Fruit fly (Drosophila melanogaster) whole organism, embryonic: ENCODE results near the gene CG6738.

ENCODE experiments used
- Awh ChIP-seq: fragments of 200-800 bp; sonication (Bioruptor generic); IDR thresholded peaks from 2 replicates; pipeline ENCODE4, ENCODE4 v1.3.6; 2022; ENCODE audit warnings: missing biosample characterization, missing genetic modification characterization
- Bteb2 ChIP-seq: fragments of 200-800 bp; sonication (Bioruptor generic); optimal IDR thresholded peaks from 2 replicates; lab custom pipeline; 2016; ENCODE audit warnings: missing biosample characterization, missing genetic modification characterization
- CG10543 ChIP-seq: fragments of 200-800 bp; sonication (Bioruptor generic); optimal IDR thresholded peaks from 3 replicates; lab custom pipeline; 2017; ENCODE audit warnings: missing biosample characterization, mild to moderate bottlenecking, missing genetic modification characterization, moderate library complexity
- CG10959 ChIP-seq: fragments of 200-800 bp; sonication (Bioruptor generic); IDR thresholded peaks from 2 replicates; pipeline ENCODE4 v1.3.6; 2022; ENCODE audit warnings: missing biosample characterization, missing genetic modification characterization
- CG13123 ChIP-seq: fragments of 200-800 bp; sonication (Bioruptor generic); optimal IDR thresholded peaks from 2 replicates; lab custom pipeline; 2016; ENCODE audit warnings: missing biosample characterization, missing genetic modification characterization
- CG14667 ChIP-seq: fragments of 200-800 bp; sonication (Bioruptor generic); IDR thresholded peaks from 2 replicates; pipeline ENCODE4 v1.3.6; 2022; ENCODE audit warnings: missing biosample characterization, missing genetic modification characterization
- CG14710 ChIP-seq: fragments of 200-800 bp; sonication (Bioruptor generic); optimal IDR thresholded peaks from 3 replicates; lab custom pipeline; 2019; ENCODE audit warnings: missing biosample characterization, mild to moderate bottlenecking, missing genetic modification characterization, moderate library complexity
- CG15696 ChIP-seq: fragments of 200-800 bp; sonication (Bioruptor generic); optimal IDR thresholded peaks from 2 replicates; lab custom pipeline; 2019; ENCODE audit warnings: missing biosample characterization, mild to moderate bottlenecking, missing genetic modification characterization, moderate library complexity
- CG17186 ChIP-seq: fragments of 200-800 bp; sonication (Bioruptor generic); optimal IDR thresholded peaks from 3 replicates; lab custom pipeline; 2017; ENCODE audit warnings: missing biosample characterization, missing genetic modification reagents, missing genetic modification characterization
- CG18011 ChIP-seq: fragments of 200-800 bp; sonication (Bioruptor generic); optimal IDR thresholded peaks from 2 replicates; lab custom pipeline; 2017; ENCODE audit warnings: missing biosample characterization, missing genetic modification characterization, mild to moderate bottlenecking, moderate library complexity, missing genotype
- CG5180 ChIP-seq: fragments of 200-800 bp; sonication (Bioruptor generic); optimal IDR thresholded peaks from 3 replicates; lab custom pipeline; 2017; ENCODE audit warnings: missing biosample characterization, missing genetic modification characterization, mild to moderate bottlenecking, moderate library complexity, missing genetic modification reagents
- CG9437 ChIP-seq: fragments of 200-800 bp; sonication (Bioruptor generic); optimal IDR thresholded peaks from 2 replicates; lab custom pipeline; 2018; ENCODE audit warnings: missing biosample characterization, mild to moderate bottlenecking, missing genetic modification characterization
- CG9727 ChIP-seq: fragments of 200-800 bp; sonication (Bioruptor generic); optimal IDR thresholded peaks from 3 replicates; lab custom pipeline; 2017; ENCODE audit warnings: missing biosample characterization, mild to moderate bottlenecking, missing genetic modification characterization
- CTCF ChIP-seq: fragments of 200-800 bp; sonication (Bioruptor generic); optimal IDR thresholded peaks from 2 replicates; lab custom pipeline; 2017; ENCODE audit warnings: missing biosample characterization, mild to moderate bottlenecking, missing genetic modification characterization, moderate library complexity
- Dip2 ChIP-seq: fragments of 200-800 bp; sonication (Bioruptor generic); IDR thresholded peaks from 2 replicates; pipeline ENCODE4 v1.3.6; 2022; ENCODE audit warnings: missing biosample characterization, missing genetic modification characterization
- Dp ChIP-seq: fragments of 200-800 bp; sonication (Bioruptor generic); optimal IDR thresholded peaks from 2 replicates; lab custom pipeline; 2018; ENCODE audit warnings: missing biosample characterization, mild to moderate bottlenecking, missing genetic modification characterization, moderate library complexity
- Fer1 ChIP-seq: fragments of 200-800 bp; sonication (Bioruptor generic); optimal IDR thresholded peaks from 2 replicates; lab custom pipeline; 2017; ENCODE audit warnings: missing biosample characterization, mild to moderate bottlenecking, missing genetic modification characterization
- HHEX ChIP-seq: fragments of 200-800 bp; sonication (Bioruptor generic); optimal IDR thresholded peaks from 3 replicates; lab custom pipeline; 2017; ENCODE audit warnings: missing biosample characterization, mild to moderate bottlenecking, missing genetic modification characterization, missing genetic modification reagents
- Lpt ChIP-seq: fragments of >200 bp; optimal IDR thresholded peaks from 2 replicates; lab custom pipeline; 2018; ENCODE audit warnings: missing biosample characterization, missing genetic modification characterization
- Med ChIP-seq: fragments of 200-800 bp; sonication (Bioruptor generic); peaks from one replicate; lab custom pipeline; 2016; ENCODE audit warnings: missing biosample characterization, missing genetic modification characterization, mild to moderate bottlenecking, inconsistent platforms, moderate library complexity
- Mes4 ChIP-seq: fragments of 200-800 bp; sonication (Bioruptor generic); optimal IDR thresholded peaks from 2 replicates; lab custom pipeline; 2016; ENCODE audit warnings: missing biosample characterization, missing genetic modification characterization
- Nf-YC ChIP-seq: fragments of 200-800 bp; optimal IDR thresholded peaks from 3 replicates; lab custom pipeline; 2019; ENCODE audit warnings: missing biosample characterization, mild to moderate bottlenecking, missing genetic modification characterization, moderate library complexity
- NfI ChIP-seq: fragments of 200-800 bp; sonication (Bioruptor generic); optimal IDR thresholded peaks from 3 replicates; lab custom pipeline; 2018; ENCODE audit warnings: missing biosample characterization, mild to moderate bottlenecking, missing genetic modification characterization, moderate library complexity
- Spps ChIP-seq: fragments of 200-800 bp; sonication (Bioruptor generic); optimal IDR thresholded peaks from 2 replicates; lab custom pipeline; 2018; ENCODE audit warnings: missing biosample characterization, mild to moderate bottlenecking, missing genetic modification characterization
- Sry-β ChIP-seq: fragments of 200-800 bp; sonication (Bioruptor generic); optimal IDR thresholded peaks from 2 replicates; lab custom pipeline; 2018; ENCODE audit warnings: missing biosample characterization, mild to moderate bottlenecking, missing genetic modification characterization, moderate library complexity
- abd-A ChIP-seq: fragments of 200-800 bp; sonication (Bioruptor generic); optimal IDR thresholded peaks from 3 replicates; lab custom pipeline; 2019; ENCODE audit warnings: missing biosample characterization, mild to moderate bottlenecking, missing genetic modification characterization, moderate library complexity
- ac ChIP-seq: fragments of 200-800 bp; sonication (Bioruptor generic); optimal IDR thresholded peaks from 3 replicates; lab custom pipeline; 2017; ENCODE audit warnings: missing biosample characterization, mild to moderate bottlenecking, missing genetic modification characterization
- amos ChIP-seq: fragments of 200-800 bp; sonication (Bioruptor generic); IDR thresholded peaks from 2 replicates; pipeline ENCODE4 v1.3.6; 2022; ENCODE audit warnings: missing biosample characterization, missing genetic modification characterization; ENCODE audit not compliant: partially characterized antibody
- ase ChIP-seq: fragments of 200-800 bp; sonication (Bioruptor generic); IDR thresholded peaks from 3 replicates; pipeline ENCODE4 v1.3.6; 2022; ENCODE audit warnings: missing biosample characterization, missing genetic modification characterization
- bbx ChIP-seq: fragments of 200-800 bp; sonication (Bioruptor generic); IDR thresholded peaks from 2 replicates; pipeline ENCODE4 v1.3.6; 2022; ENCODE audit warnings: missing biosample characterization, missing genetic modification characterization; ENCODE audit not compliant: partially characterized antibody
- bigmax ChIP-seq: fragments of 200-800 bp; sonication (Bioruptor generic); optimal IDR thresholded peaks from 2 replicates; lab custom pipeline; 2018; ENCODE audit warnings: missing biosample characterization, mild to moderate bottlenecking, missing genetic modification characterization
- cad ChIP-seq: fragments of >200 bp; optimal IDR thresholded peaks from 2 replicates; lab custom pipeline; 2017; ENCODE audit warnings: missing biosample characterization, missing genetic modification characterization
- ci ChIP-seq: fragments of 200-800 bp; sonication (Bioruptor generic); IDR thresholded peaks from 3 replicates; pipeline ENCODE4 v1.3.6; 2022; ENCODE audit warnings: missing biosample characterization, missing genetic modification characterization
- dimm ChIP-seq: fragments of 200-800 bp; sonication (Bioruptor generic); IDR thresholded peaks from 2 replicates; pipeline ENCODE4 v1.3.6; 2022; ENCODE audit warnings: missing biosample characterization, missing genetic modification characterization
- exex ChIP-seq: fragments of 200-800 bp; sonication (Bioruptor generic); optimal IDR thresholded peaks from 4 replicates; lab custom pipeline; 2018; ENCODE audit warnings: missing biosample characterization, mild to moderate bottlenecking, missing genetic modification characterization, moderate library complexity
- fd102C ChIP-seq: fragments of 200-800 bp; sonication (Bioruptor generic); optimal IDR thresholded peaks from 2 replicates; lab custom pipeline; 2018; ENCODE audit warnings: missing biosample characterization, mild to moderate bottlenecking, missing genetic modification characterization, moderate library complexity
- gfzf ChIP-seq: fragments of 200-800 bp; sonication (Bioruptor generic); optimal IDR thresholded peaks from 2 replicates; lab custom pipeline; 2016; ENCODE audit warnings: missing biosample characterization, mild to moderate bottlenecking, missing genetic modification characterization, moderate library complexity
- h ChIP-seq: fragments of >200 bp; optimal IDR thresholded peaks from 2 replicates; lab custom pipeline; 2017
- kni ChIP-seq: fragments of 200-800 bp; sonication (Bioruptor generic); optimal IDR thresholded peaks from 3 replicates; lab custom pipeline; 2017; ENCODE audit warnings: mild to moderate bottlenecking, missing biosample characterization, missing genetic modification reagents, missing genetic modification characterization
- mld ChIP-seq: fragments of 200-800 bp; sonication (Bioruptor generic); IDR thresholded peaks from 3 replicates; pipeline ENCODE4 v1.3.6; 2022; ENCODE audit warnings: missing biosample characterization, missing genetic modification characterization; ENCODE audit not compliant: partially characterized antibody
- onecut ChIP-seq: fragments of 200-800 bp; sonication (Bioruptor generic); IDR thresholded peaks from 2 replicates; pipeline ENCODE4 v1.3.6; 2022; ENCODE audit warnings: missing biosample characterization, missing genetic modification characterization
- p53 ChIP-seq: fragments of 200-800 bp; sonication (Bioruptor generic); optimal IDR thresholded peaks from 2 replicates; lab custom pipeline; 2016; ENCODE audit warnings: missing biosample characterization, missing genetic modification characterization
- pzg ChIP-seq: fragments of 200-800 bp; sonication (Bioruptor generic); optimal IDR thresholded peaks from 3 replicates; lab custom pipeline; 2018; ENCODE audit warnings: missing biosample characterization, mild to moderate bottlenecking, missing genetic modification characterization, moderate library complexity
- repo ChIP-seq: fragments of 200-800 bp; sonication (Bioruptor generic); optimal IDR thresholded peaks from 2 replicates; lab custom pipeline; 2016; ENCODE audit warnings: missing biosample characterization, missing genetic modification characterization
- rib ChIP-seq: fragments of 200-800 bp; sonication (Bioruptor generic); IDR thresholded peaks from 2 replicates; pipeline ENCODE4 v1.3.6; 2022; ENCODE audit warnings: missing biosample characterization, missing genetic modification characterization
- row ChIP-seq: fragments of 200-800 bp; sonication (Bioruptor generic); IDR thresholded peaks from 3 replicates; pipeline ENCODE4 v1.3.6; 2022; ENCODE audit warnings: missing biosample characterization, missing genetic modification characterization
- sens ChIP-seq: fragments of 200-800 bp; sonication (Bioruptor generic); peaks from one replicate; lab custom pipeline; 2016; ENCODE audit warnings: missing biosample characterization, missing genetic modification characterization
- tap ChIP-seq: fragments of 200-800 bp; optimal IDR thresholded peaks from 3 replicates; lab custom pipeline; 2019; ENCODE audit warnings: missing biosample characterization, mild to moderate bottlenecking, missing genetic modification characterization, moderate library complexity
- tna ChIP-seq: fragments of 200-800 bp; sonication (Bioruptor generic); IDR thresholded peaks from 2 replicates; pipeline ENCODE4 v1.3.6; 2022; ENCODE audit warnings: missing biosample characterization, missing genetic modification characterization; ENCODE audit not compliant: partially characterized antibody
- toy ChIP-seq: fragments of 200-800 bp; sonication (Bioruptor generic); IDR thresholded peaks from 2 replicates; pipeline ENCODE4 v1.3.6; 2022; ENCODE audit warnings: missing biosample characterization, missing genetic modification characterization
- vfl ChIP-seq: fragments of 200-800 bp; sonication (Bioruptor generic); optimal IDR thresholded peaks from 2 replicates; lab custom pipeline; 2016; ENCODE audit warnings: missing biosample characterization, missing genetic modification characterization
- vvl ChIP-seq: fragments of 200-800 bp; sonication (Bioruptor generic); IDR thresholded peaks from 2 replicates; pipeline ENCODE4 v1.3.6; 2022; ENCODE audit warnings: missing biosample characterization, missing genetic modification characterization

Gene CG6738

dm6 chr3R:23134690-23135089 is 35.4 kb downstream of the CG6738 start:
- TF ChIP-seq CG17186 (GFP tag; lab: Kevin White, UChicago) (no peak), amos (GFP tag; lab: Robert Waterston, UW) (no peak), CG9727 (GFP tag; lab: Kevin White, UChicago) (no peak), Awh (GFP tag; lab: Robert Waterston, UW) (peak; percentile 39; the same call in 1 of the 2 replicates), CG9437 (GFP tag; lab: Kevin White, UChicago) (no peak), CG5180 (GFP tag; lab: Kevin White, UChicago) (peak; percentile 34), dimm (GFP tag; lab: Robert Waterston, UW) (no peak), CG10543 (GFP tag; lab: Kevin White, UChicago) (peak; percentile 20), p53 (GFP tag; lab: Kevin White, UChicago) (no peak), repo (GFP tag; lab: Kevin White, UChicago) (no peak), tna (GFP tag; lab: Robert Waterston, UW) (no peak), bigmax (GFP tag; lab: Kevin White, UChicago) (no peak), vfl (GFP tag; lab: Kevin White, UChicago) (no peak), toy (GFP tag; lab: Robert Waterston, UW) (no peak), CG14710 (no peak), bbx (no peak), pzg (GFP tag; lab: Kevin White, UChicago) (no peak), Nf-YC (no peak), Med (GFP tag; lab: Kevin White, UChicago) (peak; percentile 54), mld (GFP tag; lab: Robert Waterston, UW) (no peak), HHEX (peak; percentile 1), CG18011 (GFP tag; lab: Kevin White, UChicago) (no peak), Bteb2 (GFP tag; lab: Kevin White, UChicago) (no peak), abd-A (no peak), CG10959 (GFP tag; lab: Robert Waterston, UW) (no peak), Fer1 (GFP tag; lab: Kevin White, UChicago) (no peak), Dp (GFP tag; lab: Kevin White, UChicago) (no peak), Spps (no peak), ac (GFP tag; lab: Kevin White, UChicago) (peak; percentile 26), CG15696 (tag; lab: Kevin White, UChicago) (peak; percentile 60), CG13123 (GFP tag; lab: Kevin White, UChicago) (no peak), onecut (0 out of 2 replicates have a peak, but pooled peaks have one; percentile 8), sens (GFP tag; lab: Kevin White, UChicago) (peak; percentile 65), fd102C (peak; percentile 58), exex (tag; lab: Kevin White, UChicago) (no peak), CG14667 (no peak), Sry-β (GFP tag; lab: Kevin White, UChicago) (no peak), h (no peak), Mes4 (no peak), row (no peak), vvl (GFP tag; lab: Robert Waterston, UW) (peak; percentile 27; the same call in 1 of the 2 replicates), CTCF (GFP tag; lab: Kevin White, UChicago) (no peak), Lpt (GFP tag; lab: Kevin White, UChicago) (no peak), rib (GFP tag; lab: Robert Waterston, UW) (no peak), ci (GFP tag; lab: Robert Waterston, UW) (peak; percentile 48; the same call in 1 of the 3 replicates), kni (GFP tag; lab: Kevin White, UChicago) (peak; percentile 83), cad (no peak), NfI (GFP tag; lab: Kevin White, UChicago) (no peak), gfzf (no peak), ase (0 out of 3 replicates have a peak, but pooled peaks have one; percentile 14), tap (tag; lab: Kevin White, UChicago) (no peak), Dip2 (GFP tag; lab: Robert Waterston, UW) (no peak)
